Worm (Caenorhabditis elegans): ENCODE results near the gene M03A1.3.

The M03A1.3 gene

DNA sequence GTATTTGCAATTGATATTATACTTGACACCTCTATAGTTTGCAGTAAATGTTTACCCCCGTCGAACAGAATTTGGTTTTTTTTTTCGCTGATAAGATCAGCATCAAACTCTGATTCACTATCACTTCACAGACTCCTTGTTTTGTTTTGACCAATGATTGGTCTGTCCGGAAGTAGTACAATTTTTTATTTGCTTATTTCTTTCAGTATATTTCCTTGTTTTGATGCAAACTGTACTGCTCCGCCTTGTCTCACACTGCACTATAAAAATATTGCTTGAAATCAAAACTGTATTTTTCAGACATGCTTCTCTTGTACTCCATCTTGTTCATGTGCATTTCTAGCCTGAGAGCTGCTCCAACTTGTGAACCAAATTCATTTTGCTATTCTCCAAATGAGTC is at the start of gene M03A1.3:
Gene M03A1.3 (plus strand): TSS at position 301 of the 400 bp plus-strand sequence.
- TF ChIP-seq flt-1 (GFP tag; IDR thresholded peaks at IDR 0.05) = no peak
- TF ChIP-seq ztf-23 (GFP tag; IDR thresholded peaks at IDR 0.05) = no peak
- no peak for TF ChIP-seq ztf-29 (GFP tag; IDR thresholded peaks at IDR 0.05)
- no peak for TF ChIP-seq T22C8.4 (GFP tag; IDR thresholded peaks at IDR 0.05)
- TF ChIP-seq tab-1 (GFP tag; IDR thresholded peaks at IDR 0.05) = no peak
- TF ChIP-seq ref-1 (GFP tag; conservative IDR thresholded peaks at IDR 0.05) = no peak
- TF ChIP-seq klf-2 (GFP tag; conservative IDR thresholded peaks at IDR 0.05) = no peak
- TF ChIP-seq cog-1 (tag; optimal IDR thresholded peaks at IDR 0.05) = no peak
- no peak for TF ChIP-seq med-1 (GFP tag; optimal IDR thresholded peaks at IDR 0.05; ENCODE audit: insufficient read depth)

- TF ChIP-seq flt-1 (GFP tag; IDR thresholded peaks at IDR 0.05) (no peak), ztf-29 (GFP tag; IDR thresholded peaks at IDR 0.05) (no peak), T22C8.4 (GFP tag; IDR thresholded peaks at IDR 0.05) (no peak), cog-1 (tag; optimal IDR thresholded peaks at IDR 0.05) (no peak), ztf-23 (GFP tag; IDR thresholded peaks at IDR 0.05) (no peak), med-1 (GFP tag; optimal IDR thresholded peaks at IDR 0.05; ENCODE audit: insufficient read depth) (no peak), tab-1 (GFP tag; IDR thresholded peaks at IDR 0.05) (no peak), klf-2 (GFP tag; conservative IDR thresholded peaks at IDR 0.05) (no peak), ref-1 (GFP tag; conservative IDR thresholded peaks at IDR 0.05) (no peak)
These were observed 46.9 kb upstream of the M03A1.3 start for ce11 chrII:4510684-4511083.

DNA sequence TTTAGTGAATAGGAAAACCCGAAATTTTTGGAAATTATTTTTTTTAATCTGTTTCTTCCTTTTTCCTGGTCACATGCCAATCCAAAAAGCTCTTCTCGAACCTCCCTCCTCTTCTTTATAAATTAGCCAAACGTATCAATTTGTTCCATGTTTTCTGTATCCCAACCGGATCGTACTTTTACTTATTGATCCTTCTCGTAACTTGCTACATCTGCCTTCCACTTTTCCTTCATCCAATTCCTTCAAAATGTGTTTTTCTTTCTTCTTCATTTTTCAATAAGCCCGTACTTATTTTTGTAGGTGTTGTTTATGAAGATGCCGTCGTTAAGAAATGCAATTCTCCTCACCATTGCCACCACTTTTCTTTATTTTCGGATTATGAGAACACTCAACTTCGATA is 45.7 kb upstream of the M03A1.3 start, which contains the start of gene cyp-23A1:
Gene cyp-23A1 (plus strand): TSS at position 301 of the 400 bp plus-strand sequence.
- TF ChIP-seq ztf-23 (GFP tag; IDR thresholded peaks at IDR 0.05) (no peak), klf-2 (GFP tag; conservative IDR thresholded peaks at IDR 0.05) (no peak), med-1 (GFP tag; optimal IDR thresholded peaks at IDR 0.05; ENCODE audit: insufficient read depth) (no peak), ztf-29 (GFP tag; IDR thresholded peaks at IDR 0.05) (no peak), ref-1 (GFP tag; conservative IDR thresholded peaks at IDR 0.05) (no peak), tab-1 (GFP tag; IDR thresholded peaks at IDR 0.05) (no peak), flt-1 (GFP tag; IDR thresholded peaks at IDR 0.05) (no peak), T22C8.4 (GFP tag; IDR thresholded peaks at IDR 0.05) (no peak), cog-1 (tag; optimal IDR thresholded peaks at IDR 0.05) (no peak)

DNA sequence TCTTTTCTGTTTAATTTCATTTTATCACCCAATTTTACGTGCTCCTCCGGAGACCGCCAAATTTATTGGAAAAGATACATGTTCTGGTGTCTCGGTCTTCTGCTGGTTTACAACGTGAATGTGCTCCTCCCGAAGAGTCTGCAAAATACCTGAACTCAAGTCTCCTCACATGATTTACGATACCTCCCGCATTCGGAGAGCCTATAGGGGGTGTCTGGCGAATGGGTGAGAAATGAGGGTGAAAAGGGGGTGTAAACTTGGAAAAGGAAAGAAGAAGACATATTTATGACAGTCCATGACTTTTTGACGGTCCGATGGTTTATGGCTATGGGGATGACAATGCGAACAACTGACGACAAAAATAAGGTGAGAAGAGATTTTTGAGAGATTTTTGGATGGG is 41.3 kb upstream of the M03A1.3 start:
- TF ChIP-seq flt-1 (GFP tag; IDR thresholded peaks at IDR 0.05) (0 out of 2 replicates have a peak, but pooled peaks have one; percentile 13), tab-1 (GFP tag; IDR thresholded peaks at IDR 0.05) (no peak), ztf-29 (GFP tag; IDR thresholded peaks at IDR 0.05) (no peak), ztf-23 (GFP tag; IDR thresholded peaks at IDR 0.05) (no peak)

ce11 chrII:4517254-4517653 is 40.3 kb upstream of the M03A1.3 start:
- TF ChIP-seq cog-1 (tag; optimal IDR thresholded peaks at IDR 0.05) = no peak
- TF ChIP-seq med-1 (GFP tag; optimal IDR thresholded peaks at IDR 0.05; ENCODE audit: insufficient read depth) = no peak
- TF ChIP-seq tab-1 (GFP tag; IDR thresholded peaks at IDR 0.05) = no peak
- no peak for TF ChIP-seq flt-1 (GFP tag; IDR thresholded peaks at IDR 0.05)
- no peak for TF ChIP-seq ztf-23 (GFP tag; IDR thresholded peaks at IDR 0.05)
- TF ChIP-seq klf-2 (GFP tag; conservative IDR thresholded peaks at IDR 0.05) = no peak
- TF ChIP-seq ztf-29 (GFP tag; IDR thresholded peaks at IDR 0.05) = no peak
- no peak for TF ChIP-seq ref-1 (GFP tag; conservative IDR thresholded peaks at IDR 0.05)
- TF ChIP-seq T22C8.4 (GFP tag; IDR thresholded peaks at IDR 0.05) = no peak

DNA sequence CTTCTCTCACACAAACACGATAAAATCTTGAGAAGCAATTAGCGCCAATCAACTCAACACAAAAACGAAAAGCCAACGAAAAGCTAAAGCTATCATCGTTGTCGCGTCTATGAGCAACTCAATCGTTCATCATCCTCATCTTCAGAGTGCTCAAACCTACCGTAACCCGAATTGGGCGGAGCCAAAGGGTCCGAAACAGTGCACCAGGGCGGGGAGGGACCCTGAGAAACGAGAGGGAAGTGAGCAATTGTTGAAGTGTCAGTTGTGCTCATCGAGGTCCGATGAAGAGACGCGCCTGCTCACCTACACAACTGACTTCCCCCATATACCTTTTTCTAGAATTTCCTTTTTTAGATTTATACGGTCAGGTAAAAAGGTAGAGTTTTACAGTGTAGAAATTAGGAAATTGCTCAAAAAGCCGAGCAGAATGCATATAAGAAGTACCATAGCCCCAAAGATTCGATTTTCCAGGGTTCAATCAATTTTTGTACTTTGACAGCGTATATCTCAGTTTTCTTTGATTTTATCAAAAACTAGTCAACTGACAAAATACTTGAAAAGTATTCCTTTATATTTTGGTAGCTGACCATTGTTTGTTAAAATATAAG is 39.2 kb upstream of the M03A1.3 start, which contains the start of gene hlh-1:
Gene hlh-1 (plus strand): TSS at position 275 of the 608 bp plus-strand sequence.
- TF ChIP-seq T22C8.4 (GFP tag; IDR thresholded peaks at IDR 0.05) = no peak
- TF ChIP-seq flt-1 (GFP tag; IDR thresholded peaks at IDR 0.05) = 0 out of 2 replicates have a peak, but pooled peaks have one; percentile 16
- no peak for TF ChIP-seq ref-1 (GFP tag; conservative IDR thresholded peaks at IDR 0.05)

DNA sequence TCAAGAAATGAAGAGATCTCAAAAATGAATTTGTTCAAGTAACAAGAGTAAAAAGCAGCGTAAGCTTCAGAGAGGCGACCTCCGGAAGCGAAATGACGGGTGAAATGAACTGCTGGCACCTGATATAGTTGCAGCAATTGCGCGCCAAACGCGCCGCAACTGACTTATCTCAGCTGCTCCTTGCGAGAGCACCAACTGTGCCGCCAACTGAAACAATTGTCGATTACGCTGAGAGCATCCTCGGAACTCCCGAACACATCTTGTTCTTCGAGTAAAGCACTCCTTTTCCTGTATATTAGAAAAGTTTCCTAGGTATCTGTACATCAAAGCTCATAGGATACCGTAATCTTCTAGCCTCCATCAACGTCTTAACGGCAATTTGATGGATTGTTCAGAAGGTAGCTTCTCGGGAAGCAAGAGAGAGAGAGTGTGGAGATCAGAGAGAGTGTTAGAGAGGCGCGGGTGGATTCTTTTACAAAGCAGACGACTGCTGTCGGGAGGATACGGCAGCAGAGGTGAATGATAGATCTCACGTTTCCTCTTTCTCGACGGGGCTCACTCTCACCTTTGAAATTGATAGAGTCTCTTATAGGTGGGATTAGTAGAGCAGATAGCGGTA is 37.5 kb upstream of the M03A1.3 start:
- no peak for TF ChIP-seq tab-1 (GFP tag; IDR thresholded peaks at IDR 0.05)
- no peak for TF ChIP-seq ref-1 (GFP tag; conservative IDR thresholded peaks at IDR 0.05)
- no peak for TF ChIP-seq med-1 (GFP tag; optimal IDR thresholded peaks at IDR 0.05; ENCODE audit: insufficient read depth)
- TF ChIP-seq klf-2 (GFP tag; conservative IDR thresholded peaks at IDR 0.05) = no peak
- no peak for TF ChIP-seq ztf-23 (GFP tag; IDR thresholded peaks at IDR 0.05)
- no peak for TF ChIP-seq T22C8.4 (GFP tag; IDR thresholded peaks at IDR 0.05)

ce11 chrII:4523122-4523672 is 34.4 kb upstream of the M03A1.3 start, which contains the start of the genes B0304.4 and B0304.2:
TSS of gene B0304.4 (minus strand) at chrII:4523222.
TSS of gene B0304.2 (plus strand) at chrII:4523622.
- TF ChIP-seq ref-1 (GFP tag; conservative IDR thresholded peaks at IDR 0.05) = no peak
- no peak for TF ChIP-seq cog-1 (tag; optimal IDR thresholded peaks at IDR 0.05)
- TF ChIP-seq med-1 (GFP tag; optimal IDR thresholded peaks at IDR 0.05; ENCODE audit: insufficient read depth) = no peak
- no peak for TF ChIP-seq ztf-23 (GFP tag; IDR thresholded peaks at IDR 0.05)
- no peak for TF ChIP-seq flt-1 (GFP tag; IDR thresholded peaks at IDR 0.05)
- no peak for TF ChIP-seq klf-2 (GFP tag; conservative IDR thresholded peaks at IDR 0.05)
- TF ChIP-seq T22C8.4 (GFP tag; IDR thresholded peaks at IDR 0.05) = no peak
- no peak for TF ChIP-seq tab-1 (GFP tag; IDR thresholded peaks at IDR 0.05)
- TF ChIP-seq ztf-29 (GFP tag; IDR thresholded peaks at IDR 0.05) = no peak

DNA sequence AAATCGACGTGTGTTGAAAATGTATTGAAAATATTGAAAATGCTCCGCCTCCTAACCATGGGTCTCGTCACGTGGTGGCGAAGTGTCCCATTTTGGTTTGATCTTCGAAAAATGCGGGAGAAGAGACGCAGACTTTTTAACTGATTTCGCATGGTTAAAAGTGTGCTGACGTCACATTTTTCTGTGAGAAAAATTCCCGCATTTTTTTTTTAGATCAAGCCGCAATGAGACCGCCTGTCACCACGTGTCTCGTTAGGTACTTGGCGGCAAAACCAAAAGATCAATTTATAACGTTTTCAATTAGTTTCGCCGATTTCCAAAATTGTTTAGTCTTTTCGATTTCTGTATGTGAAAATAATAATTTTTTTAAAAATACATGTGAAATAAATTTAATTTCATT is 32.4 kb upstream of the M03A1.3 start:
- TF ChIP-seq ztf-23 (GFP tag; IDR thresholded peaks at IDR 0.05) (no peak), tab-1 (GFP tag; IDR thresholded peaks at IDR 0.05) (no peak), klf-2 (GFP tag; conservative IDR thresholded peaks at IDR 0.05) (no peak), med-1 (GFP tag; optimal IDR thresholded peaks at IDR 0.05; ENCODE audit: insufficient read depth) (no peak), cog-1 (tag; optimal IDR thresholded peaks at IDR 0.05) (no peak), ref-1 (GFP tag; conservative IDR thresholded peaks at IDR 0.05) (no peak), ztf-29 (GFP tag; IDR thresholded peaks at IDR 0.05) (no peak), flt-1 (GFP tag; IDR thresholded peaks at IDR 0.05) (no peak), T22C8.4 (GFP tag; IDR thresholded peaks at IDR 0.05) (no peak)

Data from whole organism, midembryonic.